Fruit fly (Drosophila melanogaster) whole organism, embryonic: Measurements from ENCODE around the gene Exn.

Experiments
- CG1024 ChIP-seq: fragments of 200-800 bp; sonication (Bioruptor generic); IDR thresholded peaks from 2 replicates; pipeline ENCODE4 v1.3.6; 2022; ENCODE audit warnings: missing biosample characterization, missing genetic modification characterization
- CG10543 ChIP-seq: fragments of 200-800 bp; sonication (Bioruptor generic); optimal IDR thresholded peaks from 3 replicates; lab custom pipeline; 2017; ENCODE audit warnings: missing biosample characterization, mild to moderate bottlenecking, missing genetic modification characterization, moderate library complexity
- CG10959 ChIP-seq: fragments of 200-800 bp; sonication (Bioruptor generic); IDR thresholded peaks from 2 replicates; pipeline ENCODE4 v1.3.6; 2022; ENCODE audit warnings: missing biosample characterization, missing genetic modification characterization
- CG11247 ChIP-seq: fragments of 200-800 bp; sonication (Bioruptor generic); IDR thresholded peaks from 2 replicates; pipeline ENCODE4 v1.3.6; 2022; ENCODE audit warnings: missing biosample characterization, missing genetic modification characterization
- CG11398 ChIP-seq: fragments of 200-800 bp; sonication (Bioruptor generic); optimal IDR thresholded peaks from 2 replicates; lab custom pipeline; 2016; ENCODE audit warnings: missing biosample characterization, missing genetic modification characterization
- CG12236 ChIP-seq: fragments of 200-800 bp; sonication (Bioruptor generic); optimal IDR thresholded peaks from 2 replicates; lab custom pipeline; 2016; ENCODE audit warnings: missing biosample characterization, missing genetic modification characterization
- CG13424 ChIP-seq: fragments of 200-800 bp; sonication (Bioruptor generic); optimal IDR thresholded peaks from 2 replicates; lab custom pipeline; 2019; ENCODE audit warnings: missing biosample characterization, mild to moderate bottlenecking, missing genetic modification characterization, moderate library complexity
- CG14014 ChIP-seq: fragments of 200-800 bp; sonication (Bioruptor generic); IDR thresholded peaks from 2 replicates; pipeline ENCODE4 v1.3.6; 2022; ENCODE audit warnings: missing biosample characterization, missing genetic modification characterization
- CG14710 ChIP-seq: fragments of 200-800 bp; sonication (Bioruptor generic); optimal IDR thresholded peaks from 3 replicates; lab custom pipeline; 2019; ENCODE audit warnings: missing biosample characterization, mild to moderate bottlenecking, missing genetic modification characterization, moderate library complexity
- CG14965 ChIP-seq: fragments of 200-800 bp; sonication (Bioruptor generic); optimal IDR thresholded peaks from 2 replicates; lab custom pipeline; 2016; ENCODE audit warnings: missing biosample characterization, missing genetic modification characterization, borderline replicate concordance
- CG16813 ChIP-seq: fragments of 200-800 bp; sonication (Bioruptor generic); IDR thresholded peaks from 3 replicates; pipeline ENCODE4 v1.3.6; 2022; ENCODE audit warnings: missing biosample characterization, missing genetic modification characterization; ENCODE audit not compliant: partially characterized antibody
- CG2202 ChIP-seq: fragments of 200-800 bp; sonication (Bioruptor generic); optimal IDR thresholded peaks from 2 replicates; lab custom pipeline; 2018; ENCODE audit warnings: missing biosample characterization, mild to moderate bottlenecking, missing genetic modification characterization
- CG30431 ChIP-seq: fragments of 200-800 bp; sonication (Bioruptor generic); optimal IDR thresholded peaks from 2 replicates; lab custom pipeline; 2017; ENCODE audit warnings: missing biosample characterization, missing genetic modification characterization
- CG31365 ChIP-seq: fragments of 200-800 bp; sonication (Bioruptor generic); optimal IDR thresholded peaks from 2 replicates; lab custom pipeline; 2018; ENCODE audit warnings: missing biosample characterization, mild to moderate bottlenecking, missing genetic modification characterization
- CG3407 ChIP-seq: fragments of 200-800 bp; sonication (Bioruptor generic); optimal IDR thresholded peaks from 2 replicates; lab custom pipeline; 2018; ENCODE audit warnings: missing biosample characterization, mild to moderate bottlenecking, missing genetic modification characterization
- CG34376 ChIP-seq: fragments of 200-800 bp; sonication (Bioruptor generic); optimal IDR thresholded peaks from 2 replicates; lab custom pipeline; 2018; ENCODE audit warnings: missing biosample characterization, mild to moderate bottlenecking, missing genetic modification characterization
- CG3726 ChIP-seq: fragments of 200-800 bp; sonication (Bioruptor generic); IDR thresholded peaks from 3 replicates; pipeline ENCODE4, ENCODE4 v1.3.6; 2022; ENCODE audit warnings: missing biosample characterization, missing genetic modification characterization
- CG6683 ChIP-seq: fragments of 200-800 bp; sonication (Bioruptor generic); optimal IDR thresholded peaks from 2 replicates; lab custom pipeline; 2017; ENCODE audit warnings: missing biosample characterization, mild to moderate bottlenecking, missing genetic modification characterization, missing genetic modification reagents
- CG8388 ChIP-seq: fragments of 200-800 bp; sonication (Bioruptor generic); optimal IDR thresholded peaks from 2 replicates; lab custom pipeline; 2019; ENCODE audit warnings: missing biosample characterization, mild to moderate bottlenecking, missing genetic modification characterization, moderate library complexity
- Fer3 ChIP-seq: fragments of 200-800 bp; sonication (Bioruptor generic); optimal IDR thresholded peaks from 2 replicates; lab custom pipeline; 2018; ENCODE audit warnings: missing biosample characterization, mild to moderate bottlenecking, missing genetic modification characterization, moderate library complexity
- HmgD ChIP-seq: fragments of 200-800 bp; sonication (Bioruptor generic); optimal IDR thresholded peaks from 3 replicates; lab custom pipeline; 2016; ENCODE audit warnings: missing biosample characterization, missing genetic modification characterization
- Hr78 ChIP-seq, 2 experiments: fragments of 200-800 bp in 1 of 2; fragments of >200 bp in 1 of 2; sonication (Bioruptor generic) in 1 of 2; optimal IDR thresholded peaks; 2 replicates each; lab custom pipeline; 2017 to 2019; ENCODE audit warnings: missing biosample characterization in 2 of 2, missing genetic modification characterization in 2 of 2, mild to moderate bottlenecking in 1 of 2, moderate library complexity in 1 of 2
- Lpt ChIP-seq: fragments of >200 bp; optimal IDR thresholded peaks from 2 replicates; lab custom pipeline; 2018; ENCODE audit warnings: missing biosample characterization, missing genetic modification characterization
- NfI ChIP-seq: fragments of 200-800 bp; sonication (Bioruptor generic); optimal IDR thresholded peaks from 3 replicates; lab custom pipeline; 2018; ENCODE audit warnings: missing biosample characterization, mild to moderate bottlenecking, missing genetic modification characterization, moderate library complexity
- Pdp1 ChIP-seq, 2 experiments: fragments of 200-800 bp; sonication (Bioruptor generic); optimal IDR thresholded peaks; 3 replicates each; lab custom pipeline; 2016; ENCODE audit warnings: missing biosample characterization in 2 of 2, missing genetic modification characterization in 2 of 2, mild to moderate bottlenecking in 1 of 2, moderate library complexity in 1 of 2
- Sry-β ChIP-seq: fragments of 200-800 bp; sonication (Bioruptor generic); optimal IDR thresholded peaks from 2 replicates; lab custom pipeline; 2018; ENCODE audit warnings: missing biosample characterization, mild to moderate bottlenecking, missing genetic modification characterization, moderate library complexity
- Usf ChIP-seq: fragments of 200-800 bp; sonication (Bioruptor generic); optimal IDR thresholded peaks from 2 replicates; lab custom pipeline; 2017; ENCODE audit warnings: missing genotype, missing biosample characterization, missing genetic modification characterization
- ash1 ChIP-seq: fragments of 200-800 bp; sonication (Bioruptor generic); optimal IDR thresholded peaks from 2 replicates; lab custom pipeline; 2018; ENCODE audit warnings: missing biosample characterization, mild to moderate bottlenecking, missing genetic modification characterization
- crol ChIP-seq: fragments of 200-800 bp; sonication (Bioruptor generic); IDR thresholded peaks from 2 replicates; pipeline ENCODE4 v1.3.6; 2022; ENCODE audit warnings: missing biosample characterization, missing genetic modification characterization
- dpn ChIP-seq, 2 experiments: fragments of 200-800 bp; sonication (Bioruptor generic); optimal IDR thresholded peaks; 3 replicates each; lab custom pipeline; 2016; ENCODE audit warnings: missing biosample characterization in 2 of 2, missing genetic modification characterization in 2 of 2
- eve ChIP-seq, 2 experiments: fragments of >200 bp; optimal IDR thresholded peaks; 2 replicates each; lab custom pipeline; 2017; ENCODE audit warnings: missing biosample characterization in 2 of 2, missing genetic modification characterization in 2 of 2
- fd102C ChIP-seq: fragments of 200-800 bp; sonication (Bioruptor generic); optimal IDR thresholded peaks from 2 replicates; lab custom pipeline; 2018; ENCODE audit warnings: missing biosample characterization, mild to moderate bottlenecking, missing genetic modification characterization, moderate library complexity
- gem ChIP-seq: fragments of 200-800 bp; sonication (Bioruptor generic); optimal IDR thresholded peaks from 2 replicates; lab custom pipeline; 2019; ENCODE audit warnings: missing biosample characterization, mild to moderate bottlenecking, missing genetic modification characterization, moderate library complexity
- inv ChIP-seq: fragments of 200-800 bp; sonication (Bioruptor generic); IDR thresholded peaks from 2 replicates; pipeline ENCODE4 v1.3.6; 2022; ENCODE audit warnings: missing biosample characterization, missing genetic modification characterization; ENCODE audit not compliant: partially characterized antibody
- kni ChIP-seq: fragments of 200-800 bp; sonication (Bioruptor generic); optimal IDR thresholded peaks from 3 replicates; lab custom pipeline; 2017; ENCODE audit warnings: mild to moderate bottlenecking, missing biosample characterization, missing genetic modification reagents, missing genetic modification characterization
- mld ChIP-seq: fragments of 200-800 bp; sonication (Bioruptor generic); IDR thresholded peaks from 3 replicates; pipeline ENCODE4 v1.3.6; 2022; ENCODE audit warnings: missing biosample characterization, missing genetic modification characterization; ENCODE audit not compliant: partially characterized antibody
- nom ChIP-seq: fragments of 200-800 bp; sonication (Bioruptor generic); optimal IDR thresholded peaks from 2 replicates; lab custom pipeline; 2017; ENCODE audit warnings: missing biosample characterization, missing genetic modification characterization, mild to moderate bottlenecking, moderate library complexity, missing genetic modification reagents
- oc ChIP-seq: fragments of 200-800 bp; sonication (Bioruptor generic); optimal IDR thresholded peaks from 2 replicates; lab custom pipeline; 2018; ENCODE audit warnings: missing biosample characterization, mild to moderate bottlenecking, missing genetic modification characterization, moderate library complexity
- otp ChIP-seq: fragments of 200-800 bp; sonication (Bioruptor generic); IDR thresholded peaks from 3 replicates; pipeline ENCODE4, ENCODE4 v1.3.6; 2022; ENCODE audit warnings: missing biosample characterization, missing genetic modification characterization
- p53 ChIP-seq: fragments of 200-800 bp; sonication (Bioruptor generic); optimal IDR thresholded peaks from 2 replicates; lab custom pipeline; 2016; ENCODE audit warnings: missing biosample characterization, missing genetic modification characterization
- pfk ChIP-seq: fragments of 200-800 bp; sonication (Bioruptor generic); optimal IDR thresholded peaks from 2 replicates; lab custom pipeline; 2018; ENCODE audit warnings: missing biosample characterization, mild to moderate bottlenecking, missing genetic modification characterization, moderate library complexity
- pita ChIP-seq: fragments of 200-800 bp; sonication (Bioruptor generic); optimal IDR thresholded peaks from 2 replicates; lab custom pipeline; 2017; ENCODE audit warnings: missing biosample characterization, mild to moderate bottlenecking, missing genetic modification characterization
- seq ChIP-seq: fragments of 200-800 bp; sonication (Bioruptor generic); IDR thresholded peaks from 2 replicates; pipeline ENCODE4 v1.3.6; 2022; ENCODE audit warnings: missing biosample characterization, missing genetic modification characterization
- stc ChIP-seq: fragments of 200-800 bp; sonication (Bioruptor generic); IDR thresholded peaks from 2 replicates; pipeline ENCODE4 v1.3.6; 2022; ENCODE audit warnings: missing biosample characterization, missing genetic modification characterization
- sug ChIP-seq: fragments of 200-800 bp; optimal IDR thresholded peaks from 2 replicates; lab custom pipeline; 2019; ENCODE audit warnings: missing biosample characterization, mild to moderate bottlenecking, missing genetic modification characterization, moderate library complexity
- tgo ChIP-seq: fragments of 200-800 bp; sonication (Bioruptor generic); IDR thresholded peaks from 3 replicates; pipeline ENCODE4 v1.3.6; 2022; ENCODE audit warnings: missing biosample characterization, missing genetic modification characterization
- z ChIP-seq: fragments of 200-800 bp; sonication (Bioruptor generic); IDR thresholded peaks from 3 replicates; pipeline ENCODE4 v1.3.6; 2022; ENCODE audit warnings: missing biosample characterization, missing genetic modification characterization
- zen ChIP-seq: fragments of 200-800 bp; sonication (Bioruptor generic); optimal IDR thresholded peaks from 3 replicates; lab custom pipeline; 2018; ENCODE audit warnings: missing biosample characterization, mild to moderate bottlenecking, missing genetic modification characterization, moderate library complexity

Gene Exn

DNA sequence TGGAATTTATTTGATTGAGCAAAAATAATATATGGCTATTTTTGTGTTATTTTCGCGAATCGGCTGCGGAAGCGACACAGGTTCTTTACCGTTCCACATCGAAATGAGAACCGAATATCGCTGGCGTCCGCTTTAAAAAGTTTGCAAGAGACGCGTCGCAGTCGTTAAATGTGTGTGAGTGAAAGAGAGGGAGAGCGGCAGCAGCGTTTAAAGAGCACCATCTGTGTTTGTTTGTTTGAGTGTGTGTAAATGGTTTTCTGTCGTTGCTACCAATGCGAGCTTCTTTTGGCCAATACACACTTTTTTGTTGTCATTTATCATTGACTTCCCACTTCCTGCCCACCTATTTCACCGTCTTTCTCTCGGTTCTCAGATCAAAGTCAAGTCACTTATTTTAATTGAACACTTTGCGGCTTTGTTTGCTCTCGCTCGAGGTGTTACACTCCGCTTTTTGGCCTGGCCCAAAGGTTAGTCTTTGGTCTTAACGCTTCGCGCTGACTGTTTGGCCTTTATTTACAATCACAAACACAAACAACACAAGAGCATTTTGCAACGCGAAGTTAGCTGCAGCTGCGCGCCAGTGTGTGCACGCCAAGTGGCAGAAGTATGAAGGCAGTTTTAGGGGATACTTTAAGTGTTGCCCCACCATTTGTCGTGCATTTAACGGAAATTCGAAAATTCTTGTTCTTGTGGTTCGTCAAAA is 42.4 kb downstream of the Exn start, which contains the start of gene CG3764 (continued):
- TF ChIP-seq nom, result peak; percentile 78
- peak; percentile 80 for TF ChIP-seq sug
- peak; percentile 76 for TF ChIP-seq CG13424 (tag; lab: Kevin White, UChicago)
- peak; percentile 45; the same call in 1 of the 3 replicates for TF ChIP-seq z (GFP tag; lab: Robert Waterston, UW)
- no peak for TF ChIP-seq Hr78 (GFP tag; optimal IDR thresholded peaks at IDR 0.05; lab: Kevin White, UChicago)
- TF ChIP-seq CG16813 (GFP tag; lab: Robert Waterston, UW), result 0 out of 3 replicates have a peak, but pooled peaks have one; percentile 28
- peak; percentile 74 for TF ChIP-seq pfk
- TF ChIP-seq zen (tag; lab: Kevin White, UChicago), result peak; percentile 46
- TF ChIP-seq oc, result no peak
- TF ChIP-seq ash1 (GFP tag; lab: Kevin White, UChicago), result peak; percentile 89
- TF ChIP-seq tgo (GFP tag; lab: Robert Waterston, UW), result peak; percentile 54
- peak; percentile 34 for TF ChIP-seq Usf (GFP tag; lab: Kevin White, UChicago)
- no peak for TF ChIP-seq pita (GFP tag; lab: Kevin White, UChicago)
- no peak for TF ChIP-seq inv (GFP tag; lab: Robert Waterston, UW)
- TF ChIP-seq CG30431, result peak; percentile 31
- 0 out of 2 replicates have a peak, but pooled peaks have one; percentile 49 for TF ChIP-seq CG11247
- peak; percentile 85 for TF ChIP-seq seq (GFP tag; lab: Robert Waterston, UW)
- peak; percentile 68 for TF ChIP-seq CG12236 (GFP tag; lab: Kevin White, UChicago)
- TF ChIP-seq CG10959 (GFP tag; lab: Robert Waterston, UW), result peak; percentile 25; the same call in 1 of the 2 replicates
- TF ChIP-seq CG8388 (GFP tag; lab: Kevin White, UChicago), result peak; percentile 64
- TF ChIP-seq CG14710 (tag; lab: Kevin White, UChicago), result peak; percentile 100
- peak; percentile 71; the same call in 1 of the 2 replicates for TF ChIP-seq CG14014 (GFP tag; lab: Robert Waterston, UW)
- TF ChIP-seq CG11398, result peak; percentile 78
- TF ChIP-seq CG2202 (tag; lab: Kevin White, UChicago), result peak; percentile 78
- peak; percentile 86 for TF ChIP-seq fd102C (GFP tag; lab: Kevin White, UChicago)
- TF ChIP-seq gem, result peak; percentile 60
- TF ChIP-seq CG14965 (GFP tag; lab: Kevin White, UChicago), result peak; percentile 34
- peak; percentile 48; the same call in 1 of the 3 replicates for TF ChIP-seq CG3726
- peak; percentile 61 to 74 for TF ChIP-seq Pdp1 (GFP tag; optimal IDR thresholded peaks at IDR 0.05; lab: Kevin White, UChicago)
- TF ChIP-seq CG6683 (GFP tag; lab: Kevin White, UChicago), result peak; percentile 68
- TF ChIP-seq Sry-β (GFP tag; lab: Kevin White, UChicago), result peak; percentile 64
- peak; percentile 73 for TF ChIP-seq stc
- TF ChIP-seq Lpt (GFP tag; lab: Kevin White, UChicago), result no peak
- no peak for TF ChIP-seq eve (GFP tag; optimal IDR thresholded peaks at IDR 0.05; lab: Kevin White, UChicago)
- TF ChIP-seq CG3407 (GFP tag; lab: Kevin White, UChicago), result peak; percentile 89
- peak; percentile 65; the same call in 1 of the 3 replicates for TF ChIP-seq otp (GFP tag; lab: Robert Waterston, UW)
- TF ChIP-seq dpn (GFP tag; optimal IDR thresholded peaks at IDR 0.05; lab: Kevin White, UChicago), result peak; percentile 60 to 77
- peak; percentile 69 for TF ChIP-seq Fer3 (tag; lab: Kevin White, UChicago)
- TF ChIP-seq crol (GFP tag; lab: Robert Waterston, UW), result no peak
- peak; percentile 77 for TF ChIP-seq p53 (GFP tag; lab: Kevin White, UChicago)
- no peak for TF ChIP-seq mld
- TF ChIP-seq CG1024 (GFP tag; lab: Robert Waterston, UW), result peak; percentile 68; the same call in 1 of the 2 replicates
- TF ChIP-seq kni (GFP tag; lab: Kevin White, UChicago), result peak; percentile 96
- peak; percentile 95 for TF ChIP-seq CG34376 (GFP tag; lab: Kevin White, UChicago)
- TF ChIP-seq NfI (GFP tag; lab: Kevin White, UChicago), result peak; percentile 85
- peak; percentile 76 for TF ChIP-seq HmgD (GFP tag; lab: Kevin White, UChicago)
- TF ChIP-seq CG10543 (GFP tag; lab: Kevin White, UChicago), result peak; percentile 95
- TF ChIP-seq CG31365, result peak; percentile 76
